Worm (Caenorhabditis elegans): Measurements from ENCODE around the gene ugt-59.
A peak's percentile ranks its signal among the peaks of the same experiment; 100 is the strongest.

ugt-59 gene

ce11 chrIV:10403193-10404058 is 43.0 kb downstream of the ugt-59 start, which contains the start of gene gpa-7 (continued):
- peak; percentile 39 for TF ChIP-seq nhr-19 (GFP tag; conservative IDR thresholded peaks at IDR 0.05)
- no peak for TF ChIP-seq unc-62 (GFP tag; optimal IDR thresholded peaks at IDR 0.05)
- peak; percentile 89 for TF ChIP-seq blmp-1 (tag; optimal IDR thresholded peaks at IDR 0.05)
- TF ChIP-seq fos-1 (tag; optimal IDR thresholded peaks at IDR 0.05), result peak; percentile 27
- TF ChIP-seq skn-1 (tag; optimal IDR thresholded peaks at IDR 0.05), result no peak
- TF ChIP-seq elt-2 (tag; optimal IDR thresholded peaks at IDR 0.05), result no peak
- TF ChIP-seq F16B12.6 (tag; optimal IDR thresholded peaks at IDR 0.05), result no peak
- TF ChIP-seq lin-39 (tag; optimal IDR thresholded peaks at IDR 0.05), result no peak
- no peak for TF ChIP-seq nhr-12 (tag; optimal IDR thresholded peaks at IDR 0.05)
- TF ChIP-seq irx-1 (tag; optimal IDR thresholded peaks at IDR 0.05), result peak; percentile 28
- TF ChIP-seq aly-2 (tag; optimal IDR thresholded peaks at IDR 0.05), result no peak
- peak; percentile 49 for TF ChIP-seq jun-1 (tag; optimal IDR thresholded peaks at IDR 0.05)
- TF ChIP-seq efl-3 (GFP tag; optimal IDR thresholded peaks at IDR 0.05), result no peak
- no peak for TF ChIP-seq vab-15 (tag; optimal IDR thresholded peaks at IDR 0.05)
- TF ChIP-seq elt-3 (tag; optimal IDR thresholded peaks at IDR 0.05), result no peak
- TF ChIP-seq Y116A8C.19 (tag; optimal IDR thresholded peaks at IDR 0.05; ENCODE audit: borderline replicate concordance), result no peak
- no peak for TF ChIP-seq ceh-90 (tag; optimal IDR thresholded peaks at IDR 0.05)
- TF ChIP-seq C04F5.9 (tag; optimal IDR thresholded peaks at IDR 0.05), result no peak
- peak; percentile 86 for TF ChIP-seq tbx-2 (tag; optimal IDR thresholded peaks at IDR 0.05)
- no peak for TF ChIP-seq ceh-88 (GFP tag; IDR thresholded peaks at IDR 0.05)
- TF ChIP-seq ces-1 (GFP tag; optimal IDR thresholded peaks at IDR 0.05), result no peak
- TF ChIP-seq nhr-47 (tag; optimal IDR thresholded peaks at IDR 0.05), result peak; percentile 81
- no peak for TF ChIP-seq tlp-1 (tag; optimal IDR thresholded peaks at IDR 0.05)
- no peak for TF ChIP-seq fkh-4 (tag; optimal IDR thresholded peaks at IDR 0.05; ENCODE audit: borderline replicate concordance)
- no peak for TF ChIP-seq hlh-4 (tag; optimal IDR thresholded peaks at IDR 0.05)
- TF ChIP-seq pag-3 (tag; optimal IDR thresholded peaks at IDR 0.05; ENCODE audit: borderline replicate concordance, insufficient read depth), result no peak
- TF ChIP-seq dsc-1 (tag; optimal IDR thresholded peaks at IDR 0.05), result peak; percentile 74
- TF ChIP-seq egl-13 (tag; optimal IDR thresholded peaks at IDR 0.05), result peak; percentile 86
- no peak for TF ChIP-seq lin-15B (tag; optimal IDR thresholded peaks at IDR 0.05)
- no peak for TF ChIP-seq nhr-11 (tag; optimal IDR thresholded peaks at IDR 0.05)
- peak; percentile 32 for TF ChIP-seq mep-1 (tag; optimal IDR thresholded peaks at IDR 0.05)
- no peak for TF ChIP-seq sup-37 (GFP tag; optimal IDR thresholded peaks at IDR 0.05)
- peak in 1 of 2 experiments; percentile 39 for TF ChIP-seq egl-27 (tag; optimal IDR thresholded peaks at IDR 0.05)
- TF ChIP-seq isw-1 (GFP tag; IDR thresholded peaks at IDR 0.05), result peak; percentile 61
- no peak for TF ChIP-seq nhr-90 (tag; optimal IDR thresholded peaks at IDR 0.05; ENCODE audit: poor library complexity)
- no peak for TF ChIP-seq lin-13 (GFP tag; optimal IDR thresholded peaks at IDR 0.05)
- TF ChIP-seq aha-1 (tag; optimal IDR thresholded peaks at IDR 0.05), result no peak
- peak; percentile 93 for TF ChIP-seq fkh-10 (GFP tag; optimal IDR thresholded peaks at IDR 0.05)
- TF ChIP-seq hpl-2 (GFP tag; optimal IDR thresholded peaks at IDR 0.05), result no peak
- TF ChIP-seq nhr-85 (tag), result no peak
- peak; percentile 50 for TF ChIP-seq nhr-77 (tag; optimal IDR thresholded peaks at IDR 0.05)
- no peak for TF ChIP-seq nhr-84 (tag; optimal IDR thresholded peaks at IDR 0.05)
- TF ChIP-seq mef-2 (tag; optimal IDR thresholded peaks at IDR 0.05), result peak; percentile 43
- no peak for TF ChIP-seq C34B4.2 (tag; optimal IDR thresholded peaks at IDR 0.05)
- TF ChIP-seq ztf-4 (tag; optimal IDR thresholded peaks at IDR 0.05), result peak; percentile 41
- no peak for TF ChIP-seq alr-1 (tag; optimal IDR thresholded peaks at IDR 0.05; ENCODE audit: borderline replicate concordance)
- peak in 1 of 2 experiments; percentile 37 for TF ChIP-seq ztf-11 (tag; optimal IDR thresholded peaks at IDR 0.05)
- TF ChIP-seq unc-130 (tag; optimal IDR thresholded peaks at IDR 0.05), result no peak
- TF ChIP-seq nhr-28 (tag; optimal IDR thresholded peaks at IDR 0.05), result no peak
- TF ChIP-seq lsy-2 (tag; optimal IDR thresholded peaks at IDR 0.05), result peak; percentile 46 to 73
- TF ChIP-seq nhr-237 (tag; optimal IDR thresholded peaks at IDR 0.05), result no peak
- TF ChIP-seq sox-4 (tag; optimal IDR thresholded peaks at IDR 0.05), result no peak
